Worm (Caenorhabditis elegans): ENCODE measurements around the gene Y69A2AR.1.

Gene Y69A2AR.1

ce11 chrIV:2658733-2659132 lies 8.1 kb upstream of the Y69A2AR.1 start (continued):
- peak; percentile 17 for TF ChIP-seq lin-54 (GFP tag; optimal IDR thresholded peaks at IDR 0.05)
- TF ChIP-seq hlh-12 (tag; optimal IDR thresholded peaks at IDR 0.05), result no peak
- TF ChIP-seq F22D6.2 (tag; optimal IDR thresholded peaks at IDR 0.05), result no peak
- TF ChIP-seq ccch-3 (GFP tag; optimal IDR thresholded peaks at IDR 0.05), result no peak
- peak; percentile 93 for TF ChIP-seq tbp1 (GFP tag; optimal IDR thresholded peaks at IDR 0.05)
- peak; percentile 32 for TF ChIP-seq athp-1 (tag; optimal IDR thresholded peaks at IDR 0.05)
- no peak for TF ChIP-seq aptf-2 (GFP tag; conservative IDR thresholded peaks at IDR 0.05)
- TF ChIP-seq Y95B8A.8 (GFP tag; IDR thresholded peaks at IDR 0.05), result no peak
- no peak for TF ChIP-seq somi-1 (GFP tag; optimal IDR thresholded peaks at IDR 0.05)
- TF ChIP-seq lin-35 (GFP tag; optimal IDR thresholded peaks at IDR 0.05), result peak in 1 of 3 experiments; percentile 39
- TF ChIP-seq sptf-2 (GFP tag; optimal IDR thresholded peaks at IDR 0.05), result no peak
- peak; percentile 25 for TF ChIP-seq F52B5.7 (tag; optimal IDR thresholded peaks at IDR 0.05)
- TF ChIP-seq hlh-26 (GFP tag; conservative IDR thresholded peaks at IDR 0.05), result no peak
- TF ChIP-seq K11D2.4 (GFP tag; IDR thresholded peaks at IDR 0.05), result no peak
- TF ChIP-seq fkh-3 (tag; optimal IDR thresholded peaks at IDR 0.05), result no peak
- peak; percentile 56 for TF ChIP-seq nhr-90 (tag; optimal IDR thresholded peaks at IDR 0.05)
- TF ChIP-seq rec-8 (tag; optimal IDR thresholded peaks at IDR 0.05), result peak in 1 of 2 experiments; percentile 47
- TF ChIP-seq F39B2.1 (GFP tag; IDR thresholded peaks at IDR 0.05), result no peak
- TF ChIP-seq attf-3 (GFP tag; conservative IDR thresholded peaks at IDR 0.05), result no peak
- TF ChIP-seq bed-1 (GFP tag; IDR thresholded peaks at IDR 0.05), result no peak
- TF ChIP-seq ceh-40 (GFP tag; IDR thresholded peaks at IDR 0.05), result no peak
- TF ChIP-seq ztf-6 (GFP tag; IDR thresholded peaks at IDR 0.05), result no peak
- peak in 1 of 2 experiments; percentile 2 for TF ChIP-seq let-607 (tag; optimal IDR thresholded peaks at IDR 0.05)
- no peak for TF ChIP-seq egl-44 (GFP tag; IDR thresholded peaks at IDR 0.05)
- TF ChIP-seq die-1 (tag; optimal IDR thresholded peaks at IDR 0.05), result peak; percentile 65
- TF ChIP-seq unc-130 (GFP tag; optimal IDR thresholded peaks at IDR 0.05), result no peak
- no peak for TF ChIP-seq hmg-20 (GFP tag; IDR thresholded peaks at IDR 0.05)
- no peak for TF ChIP-seq C06A6.2 (GFP tag; conservative IDR thresholded peaks at IDR 0.05)
- TF ChIP-seq repo-1 (tag; optimal IDR thresholded peaks at IDR 0.05), result peak; percentile 41
- TF ChIP-seq rpc-1 (optimal IDR thresholded peaks at IDR 0.05), result peak; percentile 71
- TF ChIP-seq rpc-1 (tag; optimal IDR thresholded peaks at IDR 0.05), result peak; percentile 94
- TF ChIP-seq unc-62 (GFP tag; optimal IDR thresholded peaks at IDR 0.05), result no peak
- TF ChIP-seq gei-17 (GFP tag; optimal IDR thresholded peaks at IDR 0.05), result no peak
- no peak for TF ChIP-seq ceh-58 (GFP tag; IDR thresholded peaks at IDR 0.05)
- TF ChIP-seq xnd-1 (tag; optimal IDR thresholded peaks at IDR 0.05), result peak; percentile 7
- peak; percentile 42 for TF ChIP-seq chd-7 (tag; optimal IDR thresholded peaks at IDR 0.05)
- TF ChIP-seq snpc-1.3 (tag; optimal IDR thresholded peaks at IDR 0.05; ENCODE audit: insufficient read depth), result no peak
- no peak for TF ChIP-seq lir-1 (GFP tag; conservative IDR thresholded peaks at IDR 0.05)
- TF ChIP-seq Y56A3A.18 (GFP tag; IDR thresholded peaks at IDR 0.05), result no peak
- peak; percentile 75 for TF ChIP-seq lin-26 (GFP tag; IDR thresholded peaks at IDR 0.05)
- peak; percentile 49 for TF ChIP-seq ceh-79 (tag; optimal IDR thresholded peaks at IDR 0.05)
- no peak for TF ChIP-seq zfh-2 (GFP tag; conservative IDR thresholded peaks at IDR 0.05)
- no peak for TF ChIP-seq ceh-91 (GFP tag; IDR thresholded peaks at IDR 0.05)
- no peak for TF ChIP-seq aptf-3 (GFP tag; IDR thresholded peaks at IDR 0.05)
- no peak for TF ChIP-seq ekl-4 (GFP tag; IDR thresholded peaks at IDR 0.05)
- no peak for TF ChIP-seq rcor-1 (GFP tag; IDR thresholded peaks at IDR 0.05)
- no peak for TF ChIP-seq nfyb-1 (GFP tag; IDR thresholded peaks at IDR 0.05)
- peak; percentile 31; the same call in 1 of the 2 replicates for TF ChIP-seq dox-1 (GFP tag; IDR thresholded peaks at IDR 0.05)
- TF ChIP-seq cebp-2 (GFP tag; IDR thresholded peaks at IDR 0.05), result no peak
- TF ChIP-seq ztf-22 (GFP tag; optimal IDR thresholded peaks at IDR 0.05), result no peak

Measured in whole organism, young adult.